Fruit fly (Drosophila melanogaster) whole organism, embryonic: ENCODE data around the gene CG32425.
A peak's percentile ranks its signal among the peaks of the same experiment; 100 is the strongest.

Experiments
- B-H1 ChIP-seq: fragments of 200-800 bp; sonication (Bioruptor generic); IDR thresholded peaks from 3 replicates; pipeline ENCODE4 v1.3.6; 2022; ENCODE audit warnings: missing biosample characterization, missing genetic modification characterization
- CG10267 ChIP-seq: fragments of 200-800 bp; sonication (Bioruptor generic); optimal IDR thresholded peaks from 2 replicates; lab custom pipeline; 2018; ENCODE audit warnings: missing biosample characterization, mild to moderate bottlenecking, missing genetic modification characterization, moderate library complexity
- CG10321 ChIP-seq: fragments of 200-800 bp; sonication (Bioruptor generic); IDR thresholded peaks from 2 replicates; pipeline ENCODE4 v1.3.6; 2022; ENCODE audit warnings: missing biosample characterization, missing genetic modification characterization
- CG10366 ChIP-seq: fragments of 200-800 bp; sonication (Bioruptor generic); IDR thresholded peaks from 2 replicates; pipeline ENCODE4 v1.3.6; 2022; ENCODE audit warnings: missing biosample characterization, missing genetic modification characterization
- CG10979 ChIP-seq: fragments of 200-800 bp; sonication (Bioruptor generic); optimal IDR thresholded peaks from 2 replicates; lab custom pipeline; 2018; ENCODE audit warnings: missing biosample characterization, mild to moderate bottlenecking, missing genetic modification characterization, moderate library complexity
- CG11456 ChIP-seq: fragments of 200-800 bp; sonication (Bioruptor generic); IDR thresholded peaks from 3 replicates; pipeline ENCODE4 v1.3.6; 2022; ENCODE audit warnings: missing biosample characterization, missing genetic modification characterization
- CG12942 ChIP-seq: fragments of 200-800 bp; sonication (Bioruptor generic); optimal IDR thresholded peaks from 3 replicates; lab custom pipeline; 2016; ENCODE audit warnings: missing biosample characterization, missing genetic modification characterization
- CG13123 ChIP-seq: fragments of 200-800 bp; sonication (Bioruptor generic); optimal IDR thresholded peaks from 2 replicates; lab custom pipeline; 2016; ENCODE audit warnings: missing biosample characterization, missing genetic modification characterization
- CG14710 ChIP-seq: fragments of 200-800 bp; sonication (Bioruptor generic); optimal IDR thresholded peaks from 3 replicates; lab custom pipeline; 2019; ENCODE audit warnings: missing biosample characterization, mild to moderate bottlenecking, missing genetic modification characterization, moderate library complexity
- CG14965 ChIP-seq: fragments of 200-800 bp; sonication (Bioruptor generic); optimal IDR thresholded peaks from 2 replicates; lab custom pipeline; 2016; ENCODE audit warnings: missing biosample characterization, missing genetic modification characterization, borderline replicate concordance
- CG15011 ChIP-seq: fragments of 200-800 bp; sonication (Bioruptor generic); optimal IDR thresholded peaks from 3 replicates; lab custom pipeline; 2018; ENCODE audit warnings: missing biosample characterization, mild to moderate bottlenecking, missing genetic modification characterization
- CG16779 ChIP-seq: fragments of 200-800 bp; sonication (Bioruptor generic); IDR thresholded peaks from 2 replicates; pipeline ENCODE4 v1.3.6; 2022; ENCODE audit warnings: missing biosample characterization, missing genetic modification characterization
- CG16813 ChIP-seq: fragments of 200-800 bp; sonication (Bioruptor generic); IDR thresholded peaks from 3 replicates; pipeline ENCODE4 v1.3.6; 2022; ENCODE audit warnings: missing biosample characterization, missing genetic modification characterization; ENCODE audit not compliant: partially characterized antibody
- CG2199 ChIP-seq: fragments of 200-800 bp; sonication (Bioruptor generic); IDR thresholded peaks from 3 replicates; pipeline ENCODE4 v1.3.6; 2022; ENCODE audit warnings: missing biosample characterization, missing genetic modification characterization
- CG2712 ChIP-seq: fragments of 200-800 bp; optimal IDR thresholded peaks from 3 replicates; lab custom pipeline; 2019; ENCODE audit warnings: missing biosample characterization, mild to moderate bottlenecking, missing genetic modification characterization, moderate library complexity
- CG30431 ChIP-seq: fragments of 200-800 bp; sonication (Bioruptor generic); optimal IDR thresholded peaks from 2 replicates; lab custom pipeline; 2017; ENCODE audit warnings: missing biosample characterization, missing genetic modification characterization
- CG32767 ChIP-seq: fragments of 200-800 bp; sonication (Bioruptor generic); IDR thresholded peaks from 2 replicates; pipeline ENCODE4 v1.3.6; 2022; ENCODE audit warnings: missing biosample characterization, missing genetic modification characterization
- CG33557 ChIP-seq: fragments of 200-800 bp; sonication (Bioruptor generic); optimal IDR thresholded peaks from 2 replicates; lab custom pipeline; 2019; ENCODE audit warnings: missing biosample characterization, mild to moderate bottlenecking, missing genetic modification characterization, moderate library complexity
- CG4404 ChIP-seq: fragments of 200-800 bp; sonication (Bioruptor generic); IDR thresholded peaks from 2 replicates; pipeline ENCODE4 v1.3.6; 2022; ENCODE audit warnings: missing biosample characterization, missing genetic modification characterization
- CG7963 ChIP-seq: fragments of 200-800 bp; sonication (Bioruptor generic); IDR thresholded peaks from 3 replicates; pipeline ENCODE4 v1.3.6; 2022; ENCODE audit warnings: missing biosample characterization, missing genetic modification characterization; ENCODE audit not compliant: partially characterized antibody
- CG8281 ChIP-seq: fragments of 200-800 bp; sonication (Bioruptor generic); optimal IDR thresholded peaks from 2 replicates; lab custom pipeline; 2018; ENCODE audit warnings: missing biosample characterization, mild to moderate bottlenecking, missing genetic modification characterization, moderate library complexity
- CG8944 ChIP-seq: fragments of 200-800 bp; sonication (Bioruptor generic); optimal IDR thresholded peaks from 3 replicates; lab custom pipeline; 2016; ENCODE audit warnings: missing biosample characterization, missing genetic modification characterization
- CG9437 ChIP-seq: fragments of 200-800 bp; sonication (Bioruptor generic); optimal IDR thresholded peaks from 2 replicates; lab custom pipeline; 2018; ENCODE audit warnings: missing biosample characterization, mild to moderate bottlenecking, missing genetic modification characterization
- Dip2 ChIP-seq: fragments of 200-800 bp; sonication (Bioruptor generic); IDR thresholded peaks from 2 replicates; pipeline ENCODE4 v1.3.6; 2022; ENCODE audit warnings: missing biosample characterization, missing genetic modification characterization
- Fer2 ChIP-seq: fragments of 200-800 bp; sonication (Bioruptor generic); optimal IDR thresholded peaks from 2 replicates; lab custom pipeline; 2018; ENCODE audit warnings: missing biosample characterization, mild to moderate bottlenecking, missing genetic modification characterization, moderate library complexity
- H2.0 ChIP-seq: fragments of 200-800 bp; sonication (Bioruptor generic); IDR thresholded peaks from 2 replicates; pipeline ENCODE4 v1.3.6; 2022; ENCODE audit warnings: missing biosample characterization, missing genetic modification characterization
- Pdp1 ChIP-seq, 2 experiments: fragments of 200-800 bp; sonication (Bioruptor generic); optimal IDR thresholded peaks; 3 replicates each; lab custom pipeline; 2016; ENCODE audit warnings: missing biosample characterization in 2 of 2, missing genetic modification characterization in 2 of 2, mild to moderate bottlenecking in 1 of 2, moderate library complexity in 1 of 2
- Poxn ChIP-seq: fragments of 200-800 bp; sonication (Bioruptor generic); IDR thresholded peaks from 2 replicates; pipeline ENCODE4 v1.3.6; 2022; ENCODE audit warnings: missing biosample characterization, missing genetic modification characterization
- Scr ChIP-seq: fragments of 200-800 bp; sonication (Bioruptor generic); IDR thresholded peaks from 2 replicates; pipeline ENCODE4 v1.3.6; 2022; ENCODE audit warnings: missing biosample characterization, missing genetic modification characterization; ENCODE audit not compliant: partially characterized antibody
- Side ChIP-seq: fragments of 200-800 bp; sonication (Bioruptor generic); optimal IDR thresholded peaks from 2 replicates; lab custom pipeline; 2016; ENCODE audit warnings: missing biosample characterization, missing genetic modification characterization
- Sox102F ChIP-seq: fragments of 200-800 bp; sonication (Bioruptor generic); optimal IDR thresholded peaks from 2 replicates; lab custom pipeline; 2018; ENCODE audit warnings: missing biosample characterization, mild to moderate bottlenecking, missing genetic modification characterization, moderate library complexity
- Taf1 ChIP-seq: fragments of 200-800 bp; sonication (Bioruptor generic); IDR thresholded peaks from 2 replicates; pipeline ENCODE4 v1.3.6; 2022; ENCODE audit warnings: missing biosample characterization, missing genetic modification characterization
- ac ChIP-seq: fragments of 200-800 bp; sonication (Bioruptor generic); optimal IDR thresholded peaks from 3 replicates; lab custom pipeline; 2017; ENCODE audit warnings: missing biosample characterization, mild to moderate bottlenecking, missing genetic modification characterization
- al ChIP-seq: fragments of 200-800 bp; sonication (Bioruptor generic); IDR thresholded peaks from 2 replicates; pipeline ENCODE4 v1.3.6; 2022; ENCODE audit warnings: missing biosample characterization, missing genetic modification characterization
- bbx ChIP-seq: fragments of 200-800 bp; sonication (Bioruptor generic); IDR thresholded peaks from 2 replicates; pipeline ENCODE4 v1.3.6; 2022; ENCODE audit warnings: missing biosample characterization, missing genetic modification characterization; ENCODE audit not compliant: partially characterized antibody
- cad ChIP-seq: fragments of >200 bp; optimal IDR thresholded peaks from 2 replicates; lab custom pipeline; 2017; ENCODE audit warnings: missing biosample characterization, missing genetic modification characterization
- ci ChIP-seq: fragments of 200-800 bp; sonication (Bioruptor generic); IDR thresholded peaks from 3 replicates; pipeline ENCODE4 v1.3.6; 2022; ENCODE audit warnings: missing biosample characterization, missing genetic modification characterization
- fd102C ChIP-seq: fragments of 200-800 bp; sonication (Bioruptor generic); optimal IDR thresholded peaks from 2 replicates; lab custom pipeline; 2018; ENCODE audit warnings: missing biosample characterization, mild to moderate bottlenecking, missing genetic modification characterization, moderate library complexity
- fd3F ChIP-seq: fragments of 200-800 bp; sonication (Bioruptor generic); optimal IDR thresholded peaks from 2 replicates; lab custom pipeline; 2018; ENCODE audit warnings: missing biosample characterization, mild to moderate bottlenecking, missing genetic modification characterization, moderate library complexity
- fd64A ChIP-seq: fragments of 200-800 bp; sonication (Bioruptor generic); optimal IDR thresholded peaks from 3 replicates; lab custom pipeline; 2018; ENCODE audit warnings: missing biosample characterization, mild to moderate bottlenecking, missing genetic modification characterization
- gcm2 ChIP-seq: fragments of 200-800 bp; sonication (Bioruptor generic); optimal IDR thresholded peaks from 2 replicates; lab custom pipeline; 2016; ENCODE audit warnings: missing biosample characterization, missing genetic modification characterization
- hkb ChIP-seq, 2 experiments: fragments of 200-800 bp in 1 of 2; fragments of >200 bp in 1 of 2; sonication (Bioruptor generic) in 1 of 2; IDR thresholded peaks in 1 of 2; optimal IDR thresholded peaks in 1 of 2; 2 replicates each; pipeline versions ENCODE4 v1.3.6 to Lab custom; 2017 to 2022; ENCODE audit warnings: missing biosample characterization in 1 of 2, missing genetic modification characterization in 1 of 2
- jumu ChIP-seq: fragments of 200-800 bp; sonication (Bioruptor generic); optimal IDR thresholded peaks from 3 replicates; lab custom pipeline; 2016; ENCODE audit warnings: missing biosample characterization, missing genetic modification characterization
- p53 ChIP-seq: fragments of 200-800 bp; sonication (Bioruptor generic); optimal IDR thresholded peaks from 2 replicates; lab custom pipeline; 2016; ENCODE audit warnings: missing biosample characterization, missing genetic modification characterization
- pb ChIP-seq: fragments of 200-800 bp; sonication (Bioruptor generic); optimal IDR thresholded peaks from 3 replicates; lab custom pipeline; 2016; ENCODE audit warnings: missing biosample characterization, missing genetic modification characterization
- sc ChIP-seq, 3 experiments: fragments of >200 bp in 2 of 3; fragments of 200-800 bp in 1 of 3; sonication (Bioruptor generic) in 1 of 3; optimal IDR thresholded peaks; 2 replicates in 2 of 3; 3 replicates in 1 of 3; lab custom pipeline; 2017; ENCODE audit warnings: mild to moderate bottlenecking in 1 of 3, missing biosample characterization in 1 of 3, missing genetic modification characterization in 1 of 3, missing genetic modification reagents in 1 of 3
- sim ChIP-seq: fragments of 200-800 bp; sonication (Bioruptor generic); IDR thresholded peaks from 2 replicates; pipeline ENCODE4 v1.3.6; 2022; ENCODE audit warnings: missing biosample characterization, missing genetic modification characterization
- sob ChIP-seq: fragments of 200-800 bp; sonication (Bioruptor generic); IDR thresholded peaks from 2 replicates; pipeline ENCODE4 v1.3.6; 2022; ENCODE audit warnings: missing biosample characterization, missing genetic modification characterization

The CG32425 gene

DNA sequence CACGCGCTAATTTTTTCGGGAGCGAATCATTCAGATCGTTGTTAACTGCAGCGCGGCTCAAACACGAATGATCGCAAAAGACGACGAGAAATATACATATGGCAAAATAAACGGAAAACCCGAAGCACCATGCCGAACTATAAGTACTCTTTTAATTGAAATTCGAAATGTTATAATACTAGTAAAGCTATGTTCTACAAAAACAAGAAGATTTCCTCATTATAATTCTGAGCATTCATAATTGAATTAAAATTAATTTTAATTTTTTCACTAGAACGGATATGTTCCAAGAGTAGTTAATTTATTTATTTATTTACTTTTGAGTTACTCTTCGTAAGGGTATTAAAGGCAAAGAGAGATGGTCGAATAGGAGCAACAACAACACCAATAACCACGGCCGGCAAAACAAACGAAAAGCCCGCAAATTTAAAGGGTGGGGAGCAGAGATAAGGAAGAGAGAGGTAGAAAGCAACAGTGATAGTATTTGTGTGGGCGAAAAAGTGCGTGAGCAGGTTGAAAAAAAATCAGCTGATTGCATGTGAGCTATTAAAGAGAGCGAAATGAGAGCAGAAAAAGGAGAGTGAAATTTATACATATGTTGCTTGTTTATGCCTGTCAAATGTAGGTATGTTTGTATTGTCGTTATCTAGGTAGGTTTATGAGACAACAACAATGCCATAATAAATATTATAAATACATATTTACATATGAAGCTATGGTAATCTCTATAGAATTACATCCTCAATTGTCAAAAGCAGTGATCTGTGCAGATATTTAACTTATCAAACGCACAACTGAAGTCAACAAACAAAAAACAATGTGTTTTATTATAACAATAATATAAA, 3.5 kb upstream of the CG32425 start (continued):
- peak; percentile 37; the same call in 1 of the 2 replicates for TF ChIP-seq CG10321 (GFP tag; lab: Robert Waterston, UW)
- peak; percentile 52; the same call in 1 of the 2 replicates for TF ChIP-seq CG32767 (GFP tag; lab: Robert Waterston, UW)
- TF ChIP-seq CG2712 = peak; percentile 82
- TF ChIP-seq CG10366 (GFP tag; lab: Robert Waterston, UW) = peak; percentile 77
- TF ChIP-seq H2.0 = peak; percentile 71
- peak; percentile 13 for TF ChIP-seq CG8944 (GFP tag; lab: Kevin White, UChicago)
- TF ChIP-seq CG14710 = no peak
- no peak for TF ChIP-seq Dip2 (GFP tag; lab: Robert Waterston, UW)
- peak; percentile 50 for TF ChIP-seq fd3F (GFP tag; lab: Kevin White, UChicago)
- peak; percentile 45 for TF ChIP-seq CG12942
- peak; percentile 75 for TF ChIP-seq al (GFP tag; lab: Robert Waterston, UW)
- peak; percentile 51 for TF ChIP-seq CG9437 (GFP tag; lab: Kevin White, UChicago)
- TF ChIP-seq fd102C = peak; percentile 6
- no peak for TF ChIP-seq CG16779
- TF ChIP-seq sim (GFP tag; lab: Robert Waterston, UW) = 0 out of 2 replicates have a peak, but pooled peaks have one; percentile 44
- no peak for TF ChIP-seq CG2199 (GFP tag; lab: Robert Waterston, UW)
- no peak for TF ChIP-seq CG13123 (GFP tag; lab: Kevin White, UChicago)
- no peak for TF ChIP-seq jumu (GFP tag; lab: Kevin White, UChicago)
- peak; percentile 69 for TF ChIP-seq ci
- peak; percentile 8 for TF ChIP-seq Side (GFP tag; lab: Kevin White, UChicago)
- TF ChIP-seq bbx (GFP tag; lab: Robert Waterston, UW) = no peak
- TF ChIP-seq hkb (optimal IDR thresholded peaks at IDR 0.05; lab: Kevin White, UChicago) = no peak
- TF ChIP-seq hkb (GFP tag; IDR thresholded peaks at IDR 0.05; lab: Robert Waterston, UW) = peak; percentile 76
- TF ChIP-seq B-H1 (GFP tag; lab: Robert Waterston, UW) = peak; percentile 73
- 0 out of 2 replicates have a peak, but pooled peaks have one; percentile 34 for TF ChIP-seq Poxn
- no peak for TF ChIP-seq sc (optimal IDR thresholded peaks at IDR 0.05; lab: Kevin White, UChicago)
- TF ChIP-seq sc (GFP tag; optimal IDR thresholded peaks at IDR 0.05; lab: Kevin White, UChicago) = no peak
- no peak for TF ChIP-seq ac (GFP tag; lab: Kevin White, UChicago)
- peak; percentile 83 for TF ChIP-seq sob (GFP tag; lab: Robert Waterston, UW)
- TF ChIP-seq CG33557 = peak; percentile 30
- peak; percentile 56; the same call in 1 of the 2 replicates for TF ChIP-seq Taf1 (GFP tag; lab: Robert Waterston, UW)
- TF ChIP-seq CG16813 (GFP tag; lab: Robert Waterston, UW) = no peak
- peak; percentile 37 to 53 for TF ChIP-seq Pdp1 (GFP tag; optimal IDR thresholded peaks at IDR 0.05; lab: Kevin White, UChicago)
- no peak for TF ChIP-seq Scr (GFP tag; lab: Robert Waterston, UW)
- TF ChIP-seq p53 (GFP tag; lab: Kevin White, UChicago) = no peak
- no peak for TF ChIP-seq gcm2 (GFP tag; lab: Kevin White, UChicago)
- TF ChIP-seq CG10979 = peak; percentile 23
- TF ChIP-seq CG7963 = no peak
- no peak for TF ChIP-seq pb
- no peak for TF ChIP-seq Fer2 (tag; lab: Kevin White, UChicago)
- TF ChIP-seq Sox102F (GFP tag; lab: Kevin White, UChicago) = peak; percentile 83
- no peak for TF ChIP-seq CG14965
- TF ChIP-seq CG10267 = peak; percentile 69
- peak; percentile 58 for TF ChIP-seq fd64A (GFP tag; lab: Kevin White, UChicago)
- TF ChIP-seq CG11456 (GFP tag; lab: Robert Waterston, UW) = peak; percentile 71; the same call in 2 of the 3 replicates
- peak; percentile 53 for TF ChIP-seq CG15011 (GFP tag; lab: Kevin White, UChicago)
- TF ChIP-seq CG4404 = peak; percentile 50
- TF ChIP-seq CG30431 = no peak
- TF ChIP-seq cad (GFP tag; lab: Kevin White, UChicago) = no peak
- no peak for TF ChIP-seq CG8281
